Worm (Caenorhabditis elegans) whole organism, midembryonic: Measurements from ENCODE around the gene Y32F6A.5.

Source experiments
- T22C8.4 ChIP-seq: fragments of 200-800 bp; sonication (Bioruptor generic); IDR thresholded peaks from 2 replicates; pipeline ENCODE4 v1.3.6; 2022; ENCODE audit warnings: missing genetic modification characterization, missing compliant biosample characterization
- cog-1 ChIP-seq: sonication (generic microtip); optimal IDR thresholded peaks from 2 replicates; lab custom pipeline; 2016; ENCODE audit warnings: missing genetic modification characterization, missing compliant biosample characterization
- flt-1 ChIP-seq: fragments of 200-800 bp; sonication (Bioruptor generic); IDR thresholded peaks from 2 replicates; pipeline ENCODE4 v1.3.6; 2022; ENCODE audit warnings: missing genetic modification characterization, missing compliant biosample characterization
- med-1 ChIP-seq: sonication (generic microtip); optimal IDR thresholded peaks from 2 replicates; lab custom pipeline; 2017; ENCODE audit warnings: missing genetic modification characterization, mild to moderate bottlenecking, missing compliant biosample characterization, antibody characterized with exemption, missing genetic modification reagents; ENCODE audit not compliant: insufficient read depth
- tab-1 ChIP-seq: fragments of 200-800 bp; sonication (Bioruptor generic); IDR thresholded peaks from 2 replicates; pipeline ENCODE4 v1.3.6; 2022; ENCODE audit warnings: missing genetic modification characterization, missing compliant biosample characterization
- ztf-23 ChIP-seq: fragments of 200-800 bp; sonication (Bioruptor generic); IDR thresholded peaks from 2 replicates; pipeline ENCODE4 v1.3.6; 2022; ENCODE audit warnings: missing genetic modification reagents, missing genetic modification characterization, missing compliant biosample characterization
- ztf-29 ChIP-seq: fragments of 200-800 bp; sonication (Bioruptor generic); IDR thresholded peaks from 2 replicates; pipeline ENCODE4 v1.3.6; 2022; ENCODE audit warnings: missing genetic modification reagents, missing genetic modification characterization, missing compliant biosample characterization

- TF ChIP-seq cog-1 (tag; lab: Kevin White, UChicago) (no peak), ztf-29 (GFP tag; lab: Robert Waterston, UW) (no peak), tab-1 (no peak), med-1 (no peak), flt-1 (no peak), T22C8.4 (GFP tag; lab: Robert Waterston, UW) (no peak), ztf-23 (no peak)
Measured at ce11 chrV:10469845-10470244, 16.4 kb upstream of the Y32F6A.5 start.
